Fruit fly (Drosophila melanogaster): ENCODE results near the gene CG15721.

CG15721 gene

DNA sequence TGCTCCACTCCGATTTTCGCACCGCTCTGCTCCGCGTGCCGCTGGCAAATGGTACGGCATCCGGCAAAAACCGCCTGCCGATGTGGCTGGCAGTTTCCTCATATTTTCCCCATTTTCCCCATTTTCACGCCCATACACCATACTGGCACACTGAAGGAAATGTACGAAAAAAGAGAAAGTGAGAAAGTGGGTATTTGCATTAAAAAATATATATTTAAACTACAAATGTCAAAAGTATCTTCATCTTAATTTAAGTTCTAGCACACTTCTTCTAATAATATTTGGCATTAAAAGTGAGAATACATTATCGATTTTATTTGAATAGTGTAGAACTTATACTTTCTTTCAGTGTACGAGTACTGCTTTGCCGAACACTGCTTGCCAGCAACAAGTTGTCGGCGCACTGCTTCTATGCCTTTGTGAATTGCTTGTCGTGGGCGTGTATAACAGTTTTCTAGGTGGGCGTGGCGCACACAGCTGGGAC, 13.1 kb upstream of the CG15721 start, which contains the start of gene hec (continued):
- TF ChIP-seq MESR4 (GFP tag; optimal IDR thresholded peaks at IDR 0.05) (no peak), Sox102F (GFP tag; optimal IDR thresholded peaks at IDR 0.05) (peak; percentile 39), CG8924 (tag; optimal IDR thresholded peaks at IDR 0.05) (no peak), H2.0 (GFP tag; IDR thresholded peaks at IDR 0.05) (no peak), ind (GFP tag; optimal IDR thresholded peaks at IDR 0.05) (peak; percentile 21), Jarid2 (GFP tag; optimal IDR thresholded peaks at IDR 0.05) (no peak), btn (GFP tag; optimal IDR thresholded peaks at IDR 0.05) (no peak), stc (GFP tag; IDR thresholded peaks at IDR 0.05) (no peak), her (GFP tag; optimal IDR thresholded peaks at IDR 0.05) (no peak), CG16779 (GFP tag; IDR thresholded peaks at IDR 0.05) (no peak), Sry-β (GFP tag; optimal IDR thresholded peaks at IDR 0.05) (no peak), jing (GFP tag; optimal IDR thresholded peaks at IDR 0.05) (no peak), CG8290 (GFP tag; optimal IDR thresholded peaks at IDR 0.05) (no peak), CG8290 (tag; optimal IDR thresholded peaks at IDR 0.05) (no peak), CG42726 (GFP tag; IDR thresholded peaks at IDR 0.05; ENCODE audit: partially characterized antibody) (no peak), CG11723 (GFP tag; optimal IDR thresholded peaks at IDR 0.05) (no peak), toy (GFP tag; IDR thresholded peaks at IDR 0.05) (no peak), scrt (GFP tag; optimal IDR thresholded peaks at IDR 0.05) (peak; percentile 90), CG17612 (GFP tag; IDR thresholded peaks at IDR 0.05) (no peak)

DNA sequence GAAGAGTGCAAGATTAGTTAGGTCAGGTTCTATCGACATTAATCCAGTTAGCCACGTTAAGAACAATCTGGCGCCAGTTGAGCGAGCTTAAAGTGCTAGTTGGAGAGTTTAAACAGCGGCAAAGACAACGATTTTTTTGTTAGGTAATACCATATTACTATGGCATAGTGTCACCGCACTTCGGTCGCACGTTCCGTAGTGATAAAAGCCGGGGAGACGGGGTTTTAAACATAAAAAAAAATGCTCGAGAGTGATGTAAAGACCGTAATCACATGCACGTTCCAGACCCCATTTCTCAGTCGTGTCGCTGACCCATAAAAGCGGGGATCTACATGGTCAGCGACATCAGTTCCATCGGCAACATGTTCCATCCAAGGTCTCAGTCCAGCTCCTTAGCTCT, 11.6 kb upstream of the CG15721 start, which contains the start of gene CG32642:
Gene CG32642, plus strand, starts transcription at position 301 of the 400 bp plus-strand sequence.
- TF ChIP-seq Atf-2 (GFP tag; optimal IDR thresholded peaks at IDR 0.05) (no peak), CG8089 (GFP tag; optimal IDR thresholded peaks at IDR 0.05) (no peak), chm (GFP tag; IDR thresholded peaks at IDR 0.05) (no peak), Dref (GFP tag; IDR thresholded peaks at IDR 0.05) (no peak), CG9437 (GFP tag; optimal IDR thresholded peaks at IDR 0.05) (no peak), CG9609 (GFP tag; optimal IDR thresholded peaks at IDR 0.05) (no peak), H15 (GFP tag; IDR thresholded peaks at IDR 0.05) (no peak), bigmax (GFP tag; optimal IDR thresholded peaks at IDR 0.05) (no peak), lab (GFP tag; optimal IDR thresholded peaks at IDR 0.05) (no peak)

DNA sequence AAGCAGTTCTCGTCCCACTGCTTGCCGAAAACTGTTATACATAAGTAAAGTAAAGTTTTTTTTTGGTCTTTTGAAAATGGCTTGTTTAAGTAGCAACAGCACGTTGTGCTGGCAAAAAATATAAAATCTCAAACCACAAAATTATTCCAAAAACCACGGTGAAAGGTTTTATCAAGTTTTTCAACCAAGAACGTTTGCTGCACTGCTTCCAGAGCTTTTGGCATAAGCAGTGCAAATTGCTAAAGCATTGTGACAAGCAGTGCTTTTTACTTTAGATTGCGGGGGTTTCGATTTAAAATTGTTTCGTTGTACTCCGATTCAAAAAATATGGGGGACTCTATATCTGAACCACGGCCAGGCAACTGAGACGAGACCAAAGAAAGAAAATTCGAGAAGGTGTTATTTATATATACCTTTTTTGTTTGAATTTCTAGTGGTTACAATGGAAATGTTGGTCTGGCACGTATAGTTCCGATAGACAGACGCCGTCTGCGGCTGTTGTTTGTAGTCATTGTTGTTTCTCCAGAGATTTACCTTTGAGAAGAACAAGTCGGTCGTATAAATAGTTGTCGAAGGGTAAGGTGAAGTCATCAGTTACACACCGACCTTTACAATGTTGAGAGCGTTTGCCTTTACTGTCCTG, 3.1 kb upstream of the CG15721 start, which contains the start of gene Mur11Da:
Gene Mur11Da, plus strand, starts transcription at position 593 of the 643 bp plus-strand sequence.
- TF ChIP-seq Oli (tag; optimal IDR thresholded peaks at IDR 0.05) (no peak), her (GFP tag; optimal IDR thresholded peaks at IDR 0.05) (no peak), kni (GFP tag; optimal IDR thresholded peaks at IDR 0.05) (no peak), CG2116 (GFP tag; optimal IDR thresholded peaks at IDR 0.05) (no peak), ro (GFP tag; IDR thresholded peaks at IDR 0.05) (no peak), CoRest (tag; optimal IDR thresholded peaks at IDR 0.05) (no peak), CG33213 (GFP tag; optimal IDR thresholded peaks at IDR 0.05) (no peak), Hmr (GFP tag; optimal IDR thresholded peaks at IDR 0.05) (no peak), CG31365 (tag; optimal IDR thresholded peaks at IDR 0.05) (peak; percentile 92), bcd (GFP tag; optimal IDR thresholded peaks at IDR 0.05) (no peak), CG17829 (tag; optimal IDR thresholded peaks at IDR 0.05) (no peak), disco-r (GFP tag; optimal IDR thresholded peaks at IDR 0.05) (no peak), sqz (GFP tag; optimal IDR thresholded peaks at IDR 0.05) (no peak), CG10654 (GFP tag; optimal IDR thresholded peaks at IDR 0.05) (no peak), E2f1 (GFP tag; IDR thresholded peaks at IDR 0.05) (no peak), CG8290 (GFP tag; optimal IDR thresholded peaks at IDR 0.05) (peak; percentile 17), CG8290 (tag; optimal IDR thresholded peaks at IDR 0.05) (no peak), CG15601 (tag; optimal IDR thresholded peaks at IDR 0.05) (no peak), CG12155 (GFP tag; optimal IDR thresholded peaks at IDR 0.05) (no peak), TFAM (GFP tag; optimal IDR thresholded peaks at IDR 0.05) (no peak), CG14710 (tag; optimal IDR thresholded peaks at IDR 0.05) (no peak), CG12071 (GFP tag; optimal IDR thresholded peaks at IDR 0.05) (no peak), CTCF (GFP tag; optimal IDR thresholded peaks at IDR 0.05) (peak; percentile 34), CG3065 (GFP tag; optimal IDR thresholded peaks at IDR 0.05) (no peak), CG7271 (tag; optimal IDR thresholded peaks at IDR 0.05) (no peak)
